Worm (Caenorhabditis elegans) whole organism, L1 larva: ENCODE measurements around the gene krr-1.

Source experiments
- C16A3.4 ChIP-seq: fragments of 150-350 bp; optimal IDR thresholded peaks from 2 replicates; lab custom pipeline; 2014; ENCODE audit warnings: missing biosample characterization, missing genetic modification characterization
- C34B4.2 ChIP-seq: sonication (generic microtip); optimal IDR thresholded peaks from 2 replicates; lab custom pipeline; 2017; ENCODE audit warnings: mild to moderate bottlenecking, missing genetic modification characterization, missing compliant biosample characterization
- Y116A8C.19 ChIP-seq: sonication (generic microtip); optimal IDR thresholded peaks from 2 replicates; lab custom pipeline; 2016; ENCODE audit warnings: missing compliant biosample characterization, missing genetic modification characterization, borderline replicate concordance
- aha-1 ChIP-seq: fragments of 150-350 bp; optimal IDR thresholded peaks from 2 replicates; lab custom pipeline; 2014; ENCODE audit warnings: missing biosample characterization, missing genetic modification characterization
- alr-1 ChIP-seq: fragments of 200-800 bp; sonication (Bioruptor generic); optimal IDR thresholded peaks from 2 replicates; lab custom pipeline; 2018; ENCODE audit warnings: borderline replicate concordance, mild to moderate bottlenecking, missing genetic modification characterization, missing compliant biosample characterization
- ama-1 ChIP-seq: fragments of 150-350 bp; optimal IDR thresholded peaks from 2 replicates; lab custom pipeline; 2014
- ceh-82 ChIP-seq, 3 experiments: fragments of 150-350 bp in 1 of 3; sonication (generic microtip) in 2 of 3; optimal IDR thresholded peaks; 2 replicates each; lab custom pipeline; 2014 to 2017; ENCODE audit warnings: missing biosample characterization in 3 of 3, missing genetic modification characterization in 3 of 3
- ceh-90 ChIP-seq: sonication (generic microtip); optimal IDR thresholded peaks from 2 replicates; lab custom pipeline; 2016; ENCODE audit warnings: missing genetic modification characterization, missing compliant biosample characterization
- dpl-1 ChIP-seq, 3 experiments: fragments of 150-350 bp in 2 of 3; sonication (generic microtip) in 1 of 3; optimal IDR thresholded peaks; 2 replicates each; lab custom pipeline; 2014 to 2017; ENCODE audit warnings: missing biosample characterization in 3 of 3, missing genetic modification characterization in 3 of 3, missing genetic modification reagents in 3 of 3
- dsc-1 ChIP-seq: sonication (generic microtip); optimal IDR thresholded peaks from 2 replicates; lab custom pipeline; 2016; ENCODE audit warnings: mild to moderate bottlenecking, missing genetic modification characterization, missing compliant biosample characterization
- efl-1 ChIP-seq, 4 experiments: fragments of 150-350 bp; optimal IDR thresholded peaks in 3 of 4; peaks in 1 of 4; 1 replicate in 1 of 4; 2 replicates in 3 of 4; lab custom pipeline; 2014; ENCODE audit warnings: missing biosample characterization in 2 of 4, missing genetic modification characterization in 2 of 4, missing genetic modification reagents in 2 of 4
- egl-13 ChIP-seq: sonication (generic microtip); optimal IDR thresholded peaks from 2 replicates; lab custom pipeline; 2016; ENCODE audit warnings: missing genotype, missing genetic modification reagents, missing genetic modification characterization, missing compliant biosample characterization
- ets-5 ChIP-seq: fragments of 200-800 bp; sonication (Bioruptor generic); IDR thresholded peaks from 2 replicates; pipeline ENCODE4 v1.3.6; 2022; ENCODE audit warnings: missing genetic modification characterization, missing compliant biosample characterization
- hlh-4 ChIP-seq: sonication (generic microtip); optimal IDR thresholded peaks from 2 replicates; lab custom pipeline; 2016; ENCODE audit warnings: mild to moderate bottlenecking, missing genetic modification characterization, missing compliant biosample characterization
- irx-1 ChIP-seq: sonication (generic microtip); optimal IDR thresholded peaks from 2 replicates; lab custom pipeline; 2016; ENCODE audit warnings: missing genetic modification characterization, missing compliant biosample characterization
- jun-1 ChIP-seq: fragments of 150-350 bp; optimal IDR thresholded peaks from 2 replicates; lab custom pipeline; 2014; ENCODE audit warnings: missing biosample characterization, missing genetic modification reagents, missing genetic modification characterization
- lin-14 ChIP-seq: fragments of 200-800 bp; sonication (Bioruptor generic); optimal IDR thresholded peaks from 2 replicates; lab custom pipeline; 2018; ENCODE audit warnings: mild to moderate bottlenecking, missing genetic modification characterization, moderate library complexity, missing compliant biosample characterization
- lin-35 ChIP-seq, 2 experiments: fragments of 150-350 bp; optimal IDR thresholded peaks; 2 replicates each; lab custom pipeline; 2014; ENCODE audit warnings: missing biosample characterization in 2 of 2, missing genetic modification characterization in 2 of 2, missing genetic modification reagents in 2 of 2
- lin-39 ChIP-seq: fragments of 150-350 bp; optimal IDR thresholded peaks from 2 replicates; lab custom pipeline; 2014; ENCODE audit warnings: missing biosample characterization, missing genetic modification reagents, missing genetic modification characterization
- lsy-2 ChIP-seq, 2 experiments: fragments of 150-350 bp; optimal IDR thresholded peaks; 2 replicates each; lab custom pipeline; 2014; ENCODE audit warnings: missing biosample characterization in 2 of 2, missing genetic modification characterization in 2 of 2
- mab-9 ChIP-seq: fragments of 200-800 bp; sonication (Bioruptor generic); IDR thresholded peaks from 2 replicates; pipeline ENCODE4 v1.3.6; 2022; ENCODE audit warnings: missing genetic modification reagents, missing genetic modification characterization, missing compliant biosample characterization
- mef-2 ChIP-seq: fragments of 150-350 bp; optimal IDR thresholded peaks from 2 replicates; lab custom pipeline; 2014; ENCODE audit warnings: missing biosample characterization, missing genetic modification characterization
- nhr-20 ChIP-seq: sonication (generic microtip); optimal IDR thresholded peaks from 2 replicates; lab custom pipeline; 2016; ENCODE audit warnings: mild to moderate bottlenecking, missing genetic modification characterization, missing compliant biosample characterization
- nhr-47 ChIP-seq: sonication (generic microtip); optimal IDR thresholded peaks from 2 replicates; lab custom pipeline; 2016; ENCODE audit warnings: mild to moderate bottlenecking, missing genetic modification characterization, moderate library complexity, missing compliant biosample characterization
- nhr-71 ChIP-seq: sonication (generic microtip); optimal IDR thresholded peaks from 2 replicates; lab custom pipeline; 2016; ENCODE audit warnings: mild to moderate bottlenecking, missing genetic modification characterization, moderate library complexity, missing compliant biosample characterization
- nhr-84 ChIP-seq: sonication (generic microtip); optimal IDR thresholded peaks from 2 replicates; lab custom pipeline; 2017; ENCODE audit warnings: missing biosample characterization, missing genetic modification characterization
- nhr-85 ChIP-seq: sonication (generic microtip); peaks from one replicate; lab custom pipeline; 2016; ENCODE audit warnings: missing genetic modification characterization, inconsistent platforms, missing compliant biosample characterization
- pqm-1 ChIP-seq: sonication (generic microtip); optimal IDR thresholded peaks from 3 replicates; lab custom pipeline; 2017; ENCODE audit warnings: missing biosample characterization, missing genetic modification characterization
- skn-1 ChIP-seq: fragments of 150-350 bp; optimal IDR thresholded peaks from 2 replicates; lab custom pipeline; 2014; ENCODE audit warnings: missing biosample characterization, missing genetic modification characterization
- sox-4 ChIP-seq: sonication (generic microtip); optimal IDR thresholded peaks from 2 replicates; lab custom pipeline; 2016; ENCODE audit warnings: missing genetic modification characterization, missing compliant biosample characterization
- sptf-1 ChIP-seq: fragments of 150-350 bp; optimal IDR thresholded peaks from 2 replicates; lab custom pipeline; 2014; ENCODE audit warnings: missing biosample characterization, missing genetic modification characterization
- sup-37 ChIP-seq: fragments of 200-800 bp; sonication (Bioruptor generic); optimal IDR thresholded peaks from 2 replicates; lab custom pipeline; 2018; ENCODE audit warnings: mild to moderate bottlenecking, missing genetic modification characterization, missing compliant biosample characterization
- tbx-2 ChIP-seq: sonication (generic microtip); optimal IDR thresholded peaks from 2 replicates; lab custom pipeline; 2016; ENCODE audit warnings: missing genetic modification characterization, missing compliant biosample characterization
- unc-130 ChIP-seq: fragments of 150-350 bp; optimal IDR thresholded peaks from 2 replicates; lab custom pipeline; 2017; ENCODE audit warnings: missing biosample characterization, missing genetic modification characterization, inconsistent platforms
- unc-30 ChIP-seq: sonication (generic microtip); optimal IDR thresholded peaks from 2 replicates; lab custom pipeline; 2017; ENCODE audit warnings: missing biosample characterization, missing genetic modification characterization
- unc-98 ChIP-seq: fragments of 200-800 bp; sonication (Bioruptor generic); IDR thresholded peaks from 2 replicates; pipeline ENCODE4 v1.3.6; 2022; ENCODE audit warnings: missing genetic modification characterization, missing compliant biosample characterization
- vab-15 ChIP-seq: sonication (generic microtip); optimal IDR thresholded peaks from 2 replicates; lab custom pipeline; 2017; ENCODE audit warnings: missing genotype, mild to moderate bottlenecking, missing genetic modification characterization, missing compliant biosample characterization
- xbp-1 ChIP-seq: sonication (generic microtip); optimal IDR thresholded peaks from 2 replicates; lab custom pipeline; 2016; ENCODE audit warnings: missing genetic modification characterization, missing compliant biosample characterization
- zip-4 ChIP-seq: fragments of 200-800 bp; sonication (Bioruptor generic); optimal IDR thresholded peaks from 2 replicates; lab custom pipeline; 2018; ENCODE audit warnings: mild to moderate bottlenecking, missing genetic modification characterization, moderate library complexity, missing compliant biosample characterization
- ztf-11 ChIP-seq, 2 experiments: sonication (generic microtip); optimal IDR thresholded peaks; 2 replicates each; lab custom pipeline; 2016 to 2017; ENCODE audit warnings: missing genetic modification characterization in 2 of 2, missing biosample characterization in 1 of 2, missing compliant biosample characterization in 1 of 2

The krr-1 gene

DNA sequence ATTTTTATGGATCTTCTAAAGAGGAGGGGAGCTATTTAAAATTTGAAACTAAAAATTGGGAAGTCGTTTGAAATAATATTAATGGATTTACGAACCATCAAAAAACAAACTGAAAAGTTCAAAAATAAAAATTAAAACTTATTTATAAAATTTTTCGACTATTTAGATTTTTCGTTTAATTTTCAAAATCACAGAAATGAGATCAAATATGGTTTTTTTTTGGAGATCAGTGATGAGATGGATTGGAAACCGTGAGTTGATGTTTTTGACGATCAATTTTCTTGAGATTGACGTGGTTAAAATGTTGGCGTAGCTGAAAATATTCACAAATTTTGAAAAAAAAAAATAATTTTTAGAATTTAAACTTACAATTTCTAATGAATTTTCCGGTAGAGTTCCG lies 12.0 kb upstream of the krr-1 start, which contains the start of gene C13F10.5:
Gene C13F10.5, minus strand, starts transcription at position 101 of the 400 bp plus-strand sequence.
- TF ChIP-seq C16A3.4, result no peak
- TF ChIP-seq sup-37 (GFP tag; lab: Kevin White, UChicago), result no peak
- no peak for TF ChIP-seq unc-30 (tag; lab: Kevin White, UChicago)

DNA sequence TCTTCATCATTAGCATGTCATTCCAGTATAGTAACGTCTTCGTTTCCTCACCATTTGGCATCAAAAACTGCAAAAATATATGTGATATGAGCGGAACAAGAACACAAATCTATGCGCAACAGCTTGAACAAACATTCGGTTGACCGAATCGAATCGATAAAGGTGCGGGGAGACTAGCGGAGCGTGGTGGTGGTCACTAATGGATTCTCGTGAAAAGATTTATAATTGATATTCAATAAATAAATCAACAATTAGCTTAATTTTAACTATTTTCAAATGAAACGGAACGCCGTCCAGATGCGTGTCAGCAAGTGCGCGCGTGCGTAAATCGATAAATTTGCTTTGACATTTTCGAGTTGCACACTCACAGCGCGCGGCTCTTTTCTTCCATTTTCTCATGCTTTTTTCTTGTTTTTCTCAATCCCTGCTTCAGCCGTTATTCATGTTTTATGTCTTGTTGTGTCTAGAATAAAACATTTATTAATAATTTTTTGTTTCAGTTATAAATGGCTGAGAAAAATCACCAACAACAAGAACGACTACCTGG lies 9.9 kb upstream of the krr-1 start, which contains the start of the genes C13F10.8, C13F10.6 and kxd-1:
Gene C13F10.8, minus strand, starts transcription at position 51 of the 547 bp plus-strand sequence.
Gene C13F10.6, minus strand, starts transcription at position 67 of the 547 bp plus-strand sequence.
Gene kxd-1, plus strand, starts transcription at position 497 of the 547 bp plus-strand sequence.
- TF ChIP-seq ztf-11 (tag; optimal IDR thresholded peaks at IDR 0.05; lab: Kevin White, UChicago) (no peak), xbp-1 (tag; lab: Kevin White, UChicago) (no peak), sox-4 (no peak), nhr-84 (tag; lab: Kevin White, UChicago) (no peak), dsc-1 (tag; lab: Kevin White, UChicago) (no peak), jun-1 (no peak), dpl-1 (GFP tag; optimal IDR thresholded peaks at IDR 0.05; lab: Kevin White, UChicago) (peak in 1 of 3 experiments; percentile 40), C34B4.2 (tag; lab: Kevin White, UChicago) (no peak), nhr-85 (tag; lab: Kevin White, UChicago) (peak; percentile 48), irx-1 (tag; lab: Kevin White, UChicago) (no peak), nhr-71 (tag; lab: Kevin White, UChicago) (no peak), egl-13 (tag; lab: Kevin White, UChicago) (no peak), lin-39 (tag; lab: Kevin White, UChicago) (no peak), vab-15 (no peak), nhr-20 (tag; lab: Kevin White, UChicago) (no peak), hlh-4 (tag; lab: Kevin White, UChicago) (no peak), pqm-1 (tag; lab: Kevin White, UChicago) (no peak), alr-1 (no peak), lsy-2 (tag; optimal IDR thresholded peaks at IDR 0.05; lab: Kevin White, UChicago) (no peak), lin-35 (GFP tag; optimal IDR thresholded peaks at IDR 0.05; lab: Kevin White, UChicago) (peak in 1 of 2 experiments; percentile 42), lin-14 (GFP tag; lab: Kevin White, UChicago) (peak; percentile 46), unc-130 (tag; lab: Kevin White, UChicago) (no peak), skn-1 (tag; lab: Kevin White, UChicago) (no peak), mab-9 (GFP tag; lab: Robert Waterston, UW) (no peak), C16A3.4 (no peak), ceh-90 (tag; lab: Kevin White, UChicago) (no peak), unc-30 (tag; lab: Kevin White, UChicago) (no peak), mef-2 (no peak), ets-5 (no peak), efl-1 (optimal IDR thresholded peaks at IDR 0.05; lab: Kevin White, UChicago) (no peak), efl-1 (GFP tag; optimal IDR thresholded peaks at IDR 0.05 in 1 of 2; lab: Kevin White, UChicago) (peak in 1 of 2 experiments; percentile 93), unc-98 (GFP tag; lab: Robert Waterston, UW) (no peak), zip-4 (GFP tag; lab: Kevin White, UChicago) (no peak), ceh-82 (tag; optimal IDR thresholded peaks at IDR 0.05; lab: Kevin White, UChicago) (no peak), sptf-1 (tag; lab: Kevin White, UChicago) (no peak), Y116A8C.19 (tag; lab: Kevin White, UChicago) (no peak), ama-1 (lab: Kevin White, UChicago) (no peak), tbx-2 (tag; lab: Kevin White, UChicago) (no peak), aha-1 (no peak), nhr-47 (tag; lab: Kevin White, UChicago) (no peak)
- TF ChIP-seq, all 84 proteins: peak for 5
